Fruit fly (Drosophila melanogaster): ENCODE results near the gene mfrn.

mfrn gene

dm6 chr3R:27937752-27938694 is 9.8 kb downstream of the mfrn start, which contains the start of the genes NSD and BOD1 (continued):
- TF ChIP-seq CrebB (tag; optimal IDR thresholded peaks at IDR 0.05) (no peak), Bteb2 (GFP tag; optimal IDR thresholded peaks at IDR 0.05) (no peak), CG31441 (GFP tag; IDR thresholded peaks at IDR 0.05) (no peak; the same call in 1 of the 2 replicates), CG6791 (GFP tag; IDR thresholded peaks at IDR 0.05; ENCODE audit: partially characterized antibody) (peak; percentile 98), so (GFP tag; IDR thresholded peaks at IDR 0.05) (no peak), Optix (GFP tag; IDR thresholded peaks at IDR 0.05) (peak; percentile 55; the same call in 1 of the 3 replicates), lmd (GFP tag; IDR thresholded peaks at IDR 0.05) (peak; percentile 64), CG12104 (GFP tag; optimal IDR thresholded peaks at IDR 0.05) (peak; percentile 37), ro (GFP tag; IDR thresholded peaks at IDR 0.05) (peak; percentile 34; the same call in 1 of the 2 replicates), ind (GFP tag; optimal IDR thresholded peaks at IDR 0.05) (peak; percentile 52), CG6854 (GFP tag; optimal IDR thresholded peaks at IDR 0.05) (no peak), CG1647 (GFP tag; optimal IDR thresholded peaks at IDR 0.05) (peak; percentile 27), crol (GFP tag; IDR thresholded peaks at IDR 0.05) (peak; percentile 8; the same call in 1 of the 2 replicates), Dfd (GFP tag; optimal IDR thresholded peaks at IDR 0.05) (no peak), stc (GFP tag; IDR thresholded peaks at IDR 0.05) (no peak), lilli (GFP tag; optimal IDR thresholded peaks at IDR 0.05) (peak; percentile 40), Sry-δ (GFP tag; optimal IDR thresholded peaks at IDR 0.05) (peak; percentile 88), Ptx1 (GFP tag; IDR thresholded peaks at IDR 0.05) (peak; percentile 72), CG3281 (GFP tag; optimal IDR thresholded peaks at IDR 0.05) (peak; percentile 17), Ravus (GFP tag; IDR thresholded peaks at IDR 0.05) (peak; percentile 15; the same call in 1 of the 2 replicates), lola (GFP tag; optimal IDR thresholded peaks at IDR 0.05) (peak in 1 of 3 experiments; percentile 19), CG8281 (tag; optimal IDR thresholded peaks at IDR 0.05) (no peak), Pdp1 (GFP tag; optimal IDR thresholded peaks at IDR 0.05) (peak; percentile 14 to 40), CG6175 (GFP tag; IDR thresholded peaks at IDR 0.05) (peak; percentile 79), Ssrp (tag; optimal IDR thresholded peaks at IDR 0.05) (peak; percentile 46), kni (GFP tag; optimal IDR thresholded peaks at IDR 0.05) (no peak), CG18599 (GFP tag; optimal IDR thresholded peaks at IDR 0.05) (peak; percentile 49), abd-A (tag; optimal IDR thresholded peaks at IDR 0.05) (no peak), grn (GFP tag; optimal IDR thresholded peaks at IDR 0.05) (no peak), CG7963 (GFP tag; IDR thresholded peaks at IDR 0.05; ENCODE audit: partially characterized antibody) (peak; percentile 96), CG32772 (GFP tag; IDR thresholded peaks at IDR 0.05) (peak; percentile 77), CG17361 (GFP tag; IDR thresholded peaks at IDR 0.05) (peak; percentile 87; the same call in 2 of the 3 replicates), CG12769 (tag; optimal IDR thresholded peaks at IDR 0.05) (no peak), Sox102F (GFP tag; optimal IDR thresholded peaks at IDR 0.05) (peak; percentile 40), cad (GFP tag; optimal IDR thresholded peaks at IDR 0.05) (no peak), hth (optimal IDR thresholded peaks at IDR 0.05) (no peak), CG30020 (tag; optimal IDR thresholded peaks at IDR 0.05) (peak; percentile 27), Mrtf (GFP tag; IDR thresholded peaks at IDR 0.05) (peak; percentile 40; the same call in 1 of the 3 replicates), row (GFP tag; IDR thresholded peaks at IDR 0.05) (peak; percentile 92), ato (GFP tag; IDR thresholded peaks at IDR 0.05; ENCODE audit: partially characterized antibody) (peak; percentile 96), CG9215 (GFP tag; IDR thresholded peaks at IDR 0.05) (peak; percentile 63), gsb-n (tag; optimal IDR thresholded peaks at IDR 0.05) (no peak), H15 (GFP tag; IDR thresholded peaks at IDR 0.05) (peak; percentile 48; the same call in 1 of the 3 replicates), CG33557 (GFP tag; optimal IDR thresholded peaks at IDR 0.05) (no peak), schlank (tag; optimal IDR thresholded peaks at IDR 0.05) (peak; percentile 25), CG2199 (GFP tag; IDR thresholded peaks at IDR 0.05) (no peak), usp (GFP tag; optimal IDR thresholded peaks at IDR 0.05) (no peak), dan (GFP tag; IDR thresholded peaks at IDR 0.05) (no peak), peb (GFP tag; IDR thresholded peaks at IDR 0.05) (no peak)

Data from whole organism, embryonic.